Worm (Caenorhabditis elegans): ENCODE measurements around the gene C52E4.12.

DNA sequence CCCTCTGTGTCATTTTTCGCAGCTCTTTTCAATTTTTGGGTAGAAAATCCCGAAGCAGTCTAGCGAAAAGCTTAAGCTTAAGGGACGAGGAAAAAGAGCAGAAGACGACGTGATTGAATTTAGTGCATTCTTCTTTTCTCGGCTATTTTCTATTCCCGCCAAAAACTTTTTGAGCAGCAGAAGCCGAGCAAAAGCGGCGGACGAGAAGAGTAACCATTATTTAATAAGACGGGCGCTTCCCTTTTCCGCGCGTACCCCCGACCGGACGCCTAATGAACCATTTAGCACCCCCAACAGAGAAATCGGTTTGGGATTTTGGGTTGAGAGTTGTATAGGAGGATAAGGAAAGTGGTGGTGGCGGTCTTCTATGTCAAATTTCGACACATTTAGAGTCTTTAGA, 42.3 kb upstream of the C52E4.12 start:
- TF ChIP-seq flt-1 (GFP tag; IDR thresholded peaks at IDR 0.05) (no peak), aly-1 (tag; optimal IDR thresholded peaks at IDR 0.05) (no peak), scrt-1 (GFP tag; IDR thresholded peaks at IDR 0.05) (no peak), tra-4 (tag; optimal IDR thresholded peaks at IDR 0.05) (no peak), ama-1 (optimal IDR thresholded peaks at IDR 0.05) (no peak), B0310.2 (tag; optimal IDR thresholded peaks at IDR 0.05) (no peak), sea-1 (GFP tag; conservative IDR thresholded peaks at IDR 0.05) (no peak), hmbx-1 (tag; optimal IDR thresholded peaks at IDR 0.05) (no peak)

Data from whole organism, early embryonic.